Worm (Caenorhabditis elegans): ENCODE data around the gene Y44A6C.2.
A peak's percentile ranks its signal among the peaks of the same experiment; 100 is the strongest.

Y44A6C.2 gene

ce11 chrV:20698266-20698665 is 23.8 kb upstream of the Y44A6C.2 start, which contains the start of gene F53F8.7:
F53F8.7 (minus strand) TSS chrV:20698366.
- TF ChIP-seq ceh-16 (tag; optimal IDR thresholded peaks at IDR 0.05) (no peak), zag-1 (tag; optimal IDR thresholded peaks at IDR 0.05) (no peak)

- peak; percentile 78 for TF ChIP-seq snpc-4 (tag; optimal IDR thresholded peaks at IDR 0.05)
Observed at ce11 chrV:20698837-20699236, 23.2 kb upstream of the Y44A6C.2 start.

- TF ChIP-seq nhr-23 (tag; optimal IDR thresholded peaks at IDR 0.05) (peak; percentile 58), zag-1 (tag; optimal IDR thresholded peaks at IDR 0.05) (no peak), lin-15B (tag; optimal IDR thresholded peaks at IDR 0.05) (peak; percentile 23), mml-1 (tag; optimal IDR thresholded peaks at IDR 0.05) (no peak), ZK546.5 (tag; optimal IDR thresholded peaks at IDR 0.05) (no peak), snpc-4 (tag; optimal IDR thresholded peaks at IDR 0.05) (peak; percentile 14), elt-1 (tag; optimal IDR thresholded peaks at IDR 0.05) (no peak), aly-2 (tag; optimal IDR thresholded peaks at IDR 0.05) (no peak), nhr-77 (tag; optimal IDR thresholded peaks at IDR 0.05) (no peak), nhr-25 (tag; optimal IDR thresholded peaks at IDR 0.05) (peak; percentile 2), egl-5 (tag; optimal IDR thresholded peaks at IDR 0.05) (no peak), nhr-67 (tag; optimal IDR thresholded peaks at IDR 0.05) (no peak), fkh-10 (GFP tag; optimal IDR thresholded peaks at IDR 0.05) (no peak), nhr-12 (tag; optimal IDR thresholded peaks at IDR 0.05) (no peak), jun-1 (tag; optimal IDR thresholded peaks at IDR 0.05) (peak; percentile 8), lsy-12 (tag; optimal IDR thresholded peaks at IDR 0.05) (no peak), lin-39 (tag; optimal IDR thresholded peaks at IDR 0.05) (no peak), R02D3.7 (tag; optimal IDR thresholded peaks at IDR 0.05) (no peak), elt-2 (tag; optimal IDR thresholded peaks at IDR 0.05) (no peak), ceh-9 (tag; optimal IDR thresholded peaks at IDR 0.05) (no peak), pqm-1 (tag; optimal IDR thresholded peaks at IDR 0.05) (peak; percentile 25), ztf-4 (tag; optimal IDR thresholded peaks at IDR 0.05) (no peak), hmg-11 (tag; optimal IDR thresholded peaks at IDR 0.05) (peak; percentile 73), nhr-28 (tag; optimal IDR thresholded peaks at IDR 0.05) (no peak), fkh-2 (tag; optimal IDR thresholded peaks at IDR 0.05) (no peak), pha-4 (tag; optimal IDR thresholded peaks at IDR 0.05) (peak; percentile 67), ceh-28 (tag; optimal IDR thresholded peaks at IDR 0.05) (no peak), ztf-11 (tag; optimal IDR thresholded peaks at IDR 0.05) (no peak), nfya-1 (tag; optimal IDR thresholded peaks at IDR 0.05; ENCODE audit: insufficient read depth) (peak; percentile 60), nhr-237 (tag; optimal IDR thresholded peaks at IDR 0.05) (no peak)
Observed at ce11 chrV:20703998-20704572, 17.9 kb upstream of the Y44A6C.2 start, which contains the start of the genes F53F8.5 and F53F8.6. F53F8.5 (minus strand) TSS chrV:20704049. F53F8.6 (plus strand) TSS chrV:20704227.

- TF ChIP-seq ztf-11 (tag; optimal IDR thresholded peaks at IDR 0.05) (no peak), skn-1 (tag; optimal IDR thresholded peaks at IDR 0.05) (no peak), egl-27 (tag; optimal IDR thresholded peaks at IDR 0.05) (no peak), ztf-4 (tag; optimal IDR thresholded peaks at IDR 0.05) (no peak), fkh-10 (GFP tag; optimal IDR thresholded peaks at IDR 0.05) (peak; percentile 48), elt-3 (tag; optimal IDR thresholded peaks at IDR 0.05) (no peak), nfya-1 (tag; optimal IDR thresholded peaks at IDR 0.05; ENCODE audit: insufficient read depth) (peak; percentile 21)
Observed at ce11 chrV:20710156-20710555, 11.9 kb upstream of the Y44A6C.2 start.

ce11 chrV:20710642-20711041 is 11.4 kb upstream of the Y44A6C.2 start:
- no peak for TF ChIP-seq skn-1 (tag; optimal IDR thresholded peaks at IDR 0.05)
- no peak for TF ChIP-seq tbx-2 (tag; optimal IDR thresholded peaks at IDR 0.05)
- peak; percentile 51 for TF ChIP-seq pha-4 (tag; optimal IDR thresholded peaks at IDR 0.05)
- no peak for TF ChIP-seq nhr-67 (tag; optimal IDR thresholded peaks at IDR 0.05)
- TF ChIP-seq hmg-11 (tag; optimal IDR thresholded peaks at IDR 0.05), result peak; percentile 34
- peak; percentile 29 for TF ChIP-seq nfya-1 (tag; optimal IDR thresholded peaks at IDR 0.05; ENCODE audit: insufficient read depth)
- no peak for TF ChIP-seq ceh-82 (tag; optimal IDR thresholded peaks at IDR 0.05)
- TF ChIP-seq nhr-12 (tag; optimal IDR thresholded peaks at IDR 0.05), result no peak
- TF ChIP-seq egl-27 (tag; optimal IDR thresholded peaks at IDR 0.05), result no peak

All from whole organism, L3 larva.